Fruit fly (Drosophila melanogaster) whole organism, embryonic: ENCODE results near the gene CG4459.

Experiments used
- BEAF-32 ChIP-seq: fragments of 200-800 bp; sonication (Bioruptor generic); optimal IDR thresholded peaks from 3 replicates; lab custom pipeline; 2017; ENCODE audit warnings: missing biosample characterization, missing genetic modification characterization, mild to moderate bottlenecking, moderate library complexity, missing genetic modification reagents
- Bteb2 ChIP-seq: fragments of 200-800 bp; sonication (Bioruptor generic); optimal IDR thresholded peaks from 2 replicates; lab custom pipeline; 2016; ENCODE audit warnings: missing biosample characterization, missing genetic modification characterization
- CG10147 ChIP-seq: fragments of 200-800 bp; sonication (Bioruptor generic); optimal IDR thresholded peaks from 2 replicates; lab custom pipeline; 2019; ENCODE audit warnings: missing biosample characterization, mild to moderate bottlenecking, missing genetic modification characterization, moderate library complexity
- CG10209 ChIP-seq: fragments of 200-800 bp; sonication (Bioruptor generic); optimal IDR thresholded peaks from 3 replicates; lab custom pipeline; 2017; ENCODE audit warnings: missing biosample characterization, mild to moderate bottlenecking, missing genetic modification characterization, missing genetic modification reagents
- CG10267 ChIP-seq: fragments of 200-800 bp; sonication (Bioruptor generic); optimal IDR thresholded peaks from 2 replicates; lab custom pipeline; 2018; ENCODE audit warnings: missing biosample characterization, mild to moderate bottlenecking, missing genetic modification characterization, moderate library complexity
- CG11093 ChIP-seq: fragments of 200-800 bp; sonication (Bioruptor generic); IDR thresholded peaks from 3 replicates; pipeline ENCODE4 v1.3.6; 2022; ENCODE audit warnings: missing biosample characterization, missing genetic modification characterization
- CG12299 ChIP-seq: fragments of 200-800 bp; sonication (Bioruptor generic); optimal IDR thresholded peaks from 2 replicates; lab custom pipeline; 2018; ENCODE audit warnings: missing biosample characterization, mild to moderate bottlenecking, missing genetic modification characterization
- CG14710 ChIP-seq: fragments of 200-800 bp; sonication (Bioruptor generic); optimal IDR thresholded peaks from 3 replicates; lab custom pipeline; 2019; ENCODE audit warnings: missing biosample characterization, mild to moderate bottlenecking, missing genetic modification characterization, moderate library complexity
- CG18476 ChIP-seq: fragments of 200-800 bp; sonication (Bioruptor generic); optimal IDR thresholded peaks from 2 replicates; lab custom pipeline; 2016; ENCODE audit warnings: missing biosample characterization, mild to moderate bottlenecking, missing genetic modification characterization
- CG2712 ChIP-seq: fragments of 200-800 bp; optimal IDR thresholded peaks from 3 replicates; lab custom pipeline; 2019; ENCODE audit warnings: missing biosample characterization, mild to moderate bottlenecking, missing genetic modification characterization, moderate library complexity
- CG4854 ChIP-seq: fragments of 200-800 bp; sonication (Bioruptor generic); optimal IDR thresholded peaks from 2 replicates; lab custom pipeline; 2016; ENCODE audit warnings: missing biosample characterization, missing genetic modification characterization, inconsistent platforms
- CG5953 ChIP-seq: fragments of 200-800 bp; sonication (Bioruptor generic); IDR thresholded peaks from 2 replicates; pipeline ENCODE4 v1.3.6; 2022; ENCODE audit warnings: missing biosample characterization, missing genetic modification characterization
- CG7372 ChIP-seq: fragments of 200-800 bp; sonication (Bioruptor generic); IDR thresholded peaks from 2 replicates; pipeline ENCODE4 v1.3.6; 2022; ENCODE audit warnings: missing biosample characterization, missing genetic modification characterization
- CG8359 ChIP-seq: fragments of 200-800 bp; sonication (Bioruptor generic); optimal IDR thresholded peaks from 2 replicates; lab custom pipeline; 2017; ENCODE audit warnings: missing biosample characterization, mild to moderate bottlenecking, missing genetic modification characterization, borderline replicate concordance
- CG9215 ChIP-seq: fragments of 200-800 bp; sonication (Bioruptor generic); IDR thresholded peaks from 2 replicates; pipeline ENCODE4 v1.3.6; 2022; ENCODE audit warnings: missing biosample characterization, missing genetic modification characterization
- Dip3 ChIP-seq: fragments of 200-800 bp; sonication (Bioruptor generic); optimal IDR thresholded peaks from 3 replicates; lab custom pipeline; 2016; ENCODE audit warnings: missing biosample characterization, missing genetic modification characterization
- E2f2 ChIP-seq: fragments of 200-800 bp; sonication (Bioruptor generic); IDR thresholded peaks from 2 replicates; pipeline ENCODE4 v1.3.6; 2022; ENCODE audit warnings: missing biosample characterization, missing genetic modification characterization
- Eip74EF ChIP-seq, 2 experiments: fragments of 200-800 bp in 1 of 2; fragments of >200 bp in 1 of 2; sonication (Bioruptor generic) in 1 of 2; optimal IDR thresholded peaks; 2 replicates each; lab custom pipeline; 2017 to 2019; ENCODE audit warnings: missing biosample characterization in 2 of 2, missing genetic modification characterization in 2 of 2, mild to moderate bottlenecking in 1 of 2, moderate library complexity in 1 of 2
- HmgD ChIP-seq: fragments of 200-800 bp; sonication (Bioruptor generic); optimal IDR thresholded peaks from 3 replicates; lab custom pipeline; 2016; ENCODE audit warnings: missing biosample characterization, missing genetic modification characterization
- Hr51 ChIP-seq, 2 experiments: fragments of 200-800 bp; sonication (Bioruptor generic); optimal IDR thresholded peaks; 2 replicates in 1 of 2; 3 replicates in 1 of 2; lab custom pipeline; 2016 to 2018; ENCODE audit warnings: missing biosample characterization in 2 of 2, missing genetic modification characterization in 2 of 2, mild to moderate bottlenecking in 1 of 2, moderate library complexity in 1 of 2
- Hr78 ChIP-seq, 2 experiments: fragments of 200-800 bp in 1 of 2; fragments of >200 bp in 1 of 2; sonication (Bioruptor generic) in 1 of 2; optimal IDR thresholded peaks; 2 replicates each; lab custom pipeline; 2017 to 2019; ENCODE audit warnings: missing biosample characterization in 2 of 2, missing genetic modification characterization in 2 of 2, mild to moderate bottlenecking in 1 of 2, moderate library complexity in 1 of 2
- NC2α ChIP-seq: fragments of 200-800 bp; sonication (Bioruptor generic); optimal IDR thresholded peaks from 2 replicates; lab custom pipeline; 2016; ENCODE audit warnings: missing biosample characterization, missing genetic modification characterization
- Nf-YB ChIP-seq: fragments of 200-800 bp; sonication (Bioruptor generic); optimal IDR thresholded peaks from 3 replicates; lab custom pipeline; 2019; ENCODE audit warnings: missing biosample characterization, mild to moderate bottlenecking, missing genetic modification characterization, moderate library complexity
- Nf-YC ChIP-seq: fragments of 200-800 bp; optimal IDR thresholded peaks from 3 replicates; lab custom pipeline; 2019; ENCODE audit warnings: missing biosample characterization, mild to moderate bottlenecking, missing genetic modification characterization, moderate library complexity
- Optix ChIP-seq: fragments of 200-800 bp; sonication (Bioruptor generic); IDR thresholded peaks from 3 replicates; pipeline ENCODE4 v1.3.6; 2022; ENCODE audit warnings: missing biosample characterization, missing genetic modification characterization
- PHDP ChIP-seq: fragments of 200-800 bp; sonication (Bioruptor generic); optimal IDR thresholded peaks from 3 replicates; lab custom pipeline; 2018; ENCODE audit warnings: missing biosample characterization, mild to moderate bottlenecking, missing genetic modification characterization, moderate library complexity
- Rx ChIP-seq: fragments of 200-800 bp; sonication (Bioruptor generic); IDR thresholded peaks from 2 replicates; pipeline ENCODE4 v1.3.6; 2022; ENCODE audit warnings: missing biosample characterization, missing genetic modification characterization
- Sin3A ChIP-seq: fragments of >200 bp; optimal IDR thresholded peaks from 2 replicates; lab custom pipeline; 2018
- Usf ChIP-seq: fragments of 200-800 bp; sonication (Bioruptor generic); optimal IDR thresholded peaks from 2 replicates; lab custom pipeline; 2017; ENCODE audit warnings: missing genotype, missing biosample characterization, missing genetic modification characterization
- corto ChIP-seq: fragments of 200-800 bp; sonication (Bioruptor generic); optimal IDR thresholded peaks from 2 replicates; lab custom pipeline; 2016; ENCODE audit warnings: missing biosample characterization, mild to moderate bottlenecking, missing genetic modification characterization, moderate library complexity
- disco-r ChIP-seq: fragments of 200-800 bp; sonication (Bioruptor generic); optimal IDR thresholded peaks from 2 replicates; lab custom pipeline; 2016; ENCODE audit warnings: missing biosample characterization, missing genetic modification characterization
- ewg ChIP-seq: fragments of 200-800 bp; sonication (Bioruptor generic); optimal IDR thresholded peaks from 3 replicates; lab custom pipeline; 2017; ENCODE audit warnings: mild to moderate bottlenecking, missing biosample characterization, missing genetic modification reagents, missing genetic modification characterization
- fd102C ChIP-seq: fragments of 200-800 bp; sonication (Bioruptor generic); optimal IDR thresholded peaks from 2 replicates; lab custom pipeline; 2018; ENCODE audit warnings: missing biosample characterization, mild to moderate bottlenecking, missing genetic modification characterization, moderate library complexity
- gro ChIP-seq: fragments of 200-800 bp; sonication (Bioruptor generic); optimal IDR thresholded peaks from 2 replicates; lab custom pipeline; 2016; ENCODE audit warnings: missing biosample characterization, missing genetic modification characterization
- hbn ChIP-seq: fragments of 200-800 bp; sonication (Bioruptor generic); IDR thresholded peaks from 2 replicates; pipeline ENCODE4 v1.3.6; 2022; ENCODE audit warnings: missing biosample characterization, missing genetic modification characterization; ENCODE audit not compliant: partially characterized antibody
- insv ChIP-seq, 2 experiments: fragments of 200-800 bp; sonication (Bioruptor generic); optimal IDR thresholded peaks; 3 replicates each; lab custom pipeline; 2016 to 2018; ENCODE audit warnings: missing biosample characterization in 2 of 2, missing genetic modification characterization in 2 of 2
- inv ChIP-seq: fragments of 200-800 bp; sonication (Bioruptor generic); IDR thresholded peaks from 2 replicates; pipeline ENCODE4 v1.3.6; 2022; ENCODE audit warnings: missing biosample characterization, missing genetic modification characterization; ENCODE audit not compliant: partially characterized antibody
- lab ChIP-seq: fragments of 200-800 bp; sonication (Bioruptor generic); optimal IDR thresholded peaks from 3 replicates; lab custom pipeline; 2017; ENCODE audit warnings: missing biosample characterization, missing genetic modification characterization, mild to moderate bottlenecking, moderate library complexity, missing genetic modification reagents
- odd ChIP-seq: fragments of 200-800 bp; sonication (Bioruptor generic); optimal IDR thresholded peaks from 2 replicates; lab custom pipeline; 2017; ENCODE audit warnings: missing biosample characterization, mild to moderate bottlenecking, missing genetic modification characterization
- pho ChIP-seq: fragments of 200-800 bp; sonication (Bioruptor generic); optimal IDR thresholded peaks from 2 replicates; lab custom pipeline; 2016; ENCODE audit warnings: missing biosample characterization, missing genetic modification characterization
- salm ChIP-seq: fragments of 200-800 bp; sonication (Bioruptor generic); optimal IDR thresholded peaks from 2 replicates; lab custom pipeline; 2018; ENCODE audit warnings: missing biosample characterization, mild to moderate bottlenecking, missing genetic modification characterization
- sr ChIP-seq: fragments of 200-800 bp; sonication (Bioruptor generic); IDR thresholded peaks from 3 replicates; pipeline ENCODE4 v1.3.6; 2022; ENCODE audit warnings: missing biosample characterization, missing genetic modification characterization
- tgo ChIP-seq: fragments of 200-800 bp; sonication (Bioruptor generic); IDR thresholded peaks from 3 replicates; pipeline ENCODE4 v1.3.6; 2022; ENCODE audit warnings: missing biosample characterization, missing genetic modification characterization
- tin ChIP-seq: fragments of 200-800 bp; sonication (Bioruptor generic); optimal IDR thresholded peaks from 3 replicates; lab custom pipeline; 2016; ENCODE audit warnings: missing biosample characterization, missing genetic modification characterization
- trh ChIP-seq: fragments of 200-800 bp; sonication (Bioruptor generic); optimal IDR thresholded peaks from 2 replicates; lab custom pipeline; 2016; ENCODE audit warnings: missing biosample characterization, missing genetic modification characterization
- ttk ChIP-seq: fragments of 200-800 bp; sonication (Bioruptor generic); IDR thresholded peaks from 2 replicates; pipeline ENCODE4 v2.1.2; 2022; ENCODE audit warnings: missing biosample characterization, missing genetic modification characterization
- tx ChIP-seq: fragments of 200-800 bp; sonication (Bioruptor generic); optimal IDR thresholded peaks from 2 replicates; lab custom pipeline; 2016; ENCODE audit warnings: missing biosample characterization, missing genetic modification characterization
- vnd ChIP-seq: fragments of 200-800 bp; sonication (Bioruptor generic); IDR thresholded peaks from 3 replicates; pipeline ENCODE4 v1.3.6; 2022; ENCODE audit warnings: missing biosample characterization, missing genetic modification characterization; ENCODE audit not compliant: partially characterized antibody
- zfh2 ChIP-seq: fragments of 200-800 bp; sonication (Bioruptor generic); optimal IDR thresholded peaks from 2 replicates; lab custom pipeline; 2016; ENCODE audit warnings: missing biosample characterization, missing genetic modification characterization

Gene CG4459

dm6 chr3R:19905932-19906439, 22.5 kb downstream of the CG4459 start (continued):
- peak; percentile 72 to 85 for TF ChIP-seq Hr51 (GFP tag; optimal IDR thresholded peaks at IDR 0.05; lab: Kevin White, UChicago)
- peak; percentile 72 for TF ChIP-seq odd
- peak in 1 of 2 experiments; percentile 6 for TF ChIP-seq Eip74EF (GFP tag; optimal IDR thresholded peaks at IDR 0.05; lab: Kevin White, UChicago)
- TF ChIP-seq HmgD (GFP tag; lab: Kevin White, UChicago), result peak; percentile 27
- TF ChIP-seq PHDP (tag; lab: Kevin White, UChicago), result peak; percentile 81
- TF ChIP-seq CG18476 (GFP tag; lab: Kevin White, UChicago), result peak; percentile 56
- TF ChIP-seq gro (GFP tag; lab: Kevin White, UChicago), result peak; percentile 87
- TF ChIP-seq lab, result peak; percentile 92
- TF ChIP-seq CG14710 (tag; lab: Kevin White, UChicago), result peak; percentile 6
- peak; percentile 41 for TF ChIP-seq CG10147 (GFP tag; lab: Kevin White, UChicago)
- TF ChIP-seq ewg (GFP tag; lab: Kevin White, UChicago), result peak; percentile 68
- no peak for TF ChIP-seq Sin3A (lab: Kevin White, UChicago)
- TF ChIP-seq tgo (GFP tag; lab: Robert Waterston, UW), result peak; percentile 84
- peak; percentile 57 for TF ChIP-seq Nf-YB (GFP tag; lab: Kevin White, UChicago)
- peak; percentile 4 for TF ChIP-seq CG8359 (GFP tag; lab: Kevin White, UChicago)
- TF ChIP-seq CG9215 (GFP tag; lab: Robert Waterston, UW), result peak; percentile 85
- TF ChIP-seq pho, result peak; percentile 82
- no peak for TF ChIP-seq hbn (GFP tag; lab: Robert Waterston, UW)
- no peak for TF ChIP-seq vnd (GFP tag; lab: Robert Waterston, UW)
- peak; percentile 67; the same call in 2 of the 3 replicates for TF ChIP-seq CG11093
- TF ChIP-seq CG10267, result peak; percentile 44
- peak; percentile 27 for TF ChIP-seq ttk (GFP tag; lab: Robert Waterston, UW)
- no peak for TF ChIP-seq Hr78 (GFP tag; optimal IDR thresholded peaks at IDR 0.05; lab: Kevin White, UChicago)
- peak; percentile 19 for TF ChIP-seq CG4854 (GFP tag; lab: Kevin White, UChicago)
- TF ChIP-seq tx (GFP tag; lab: Kevin White, UChicago), result peak; percentile 71
- TF ChIP-seq Dip3 (GFP tag; lab: Kevin White, UChicago), result peak; percentile 86
- no peak for TF ChIP-seq insv (GFP tag; optimal IDR thresholded peaks at IDR 0.05; lab: Kevin White, UChicago)
- TF ChIP-seq fd102C (GFP tag; lab: Kevin White, UChicago), result no peak
- TF ChIP-seq salm (tag; lab: Kevin White, UChicago), result no peak
- TF ChIP-seq BEAF-32 (GFP tag; lab: Kevin White, UChicago), result peak; percentile 20
- TF ChIP-seq tin (GFP tag; lab: Kevin White, UChicago), result peak; percentile 61
- TF ChIP-seq NC2α (GFP tag; lab: Kevin White, UChicago), result peak; percentile 28
- peak; percentile 54 for TF ChIP-seq corto
- peak; percentile 64 for TF ChIP-seq Nf-YC
- TF ChIP-seq inv (GFP tag; lab: Robert Waterston, UW), result no peak
- TF ChIP-seq sr, result peak; percentile 63; the same call in 2 of the 3 replicates
- peak; percentile 81 for TF ChIP-seq CG10209 (GFP tag; lab: Kevin White, UChicago)
- peak; percentile 68 for TF ChIP-seq Bteb2
- peak; percentile 75 for TF ChIP-seq CG2712 (tag; lab: Kevin White, UChicago)
- TF ChIP-seq CG5953, result peak; percentile 41; the same call in 1 of the 2 replicates
- TF ChIP-seq CG12299, result peak; percentile 8
- TF ChIP-seq trh (GFP tag; lab: Kevin White, UChicago), result no peak
- TF ChIP-seq E2f2 (GFP tag; lab: Robert Waterston, UW), result peak; percentile 58
- peak; percentile 80 for TF ChIP-seq Rx (GFP tag; lab: Robert Waterston, UW)
- TF ChIP-seq disco-r (GFP tag; lab: Kevin White, UChicago), result peak; percentile 46
- TF ChIP-seq zfh2 (GFP tag; lab: Kevin White, UChicago), result peak; percentile 82
- peak; percentile 44; the same call in 1 of the 2 replicates for TF ChIP-seq CG7372 (GFP tag; lab: Robert Waterston, UW)
- peak; percentile 69 for TF ChIP-seq Usf (GFP tag; lab: Kevin White, UChicago)
- TF ChIP-seq Optix, result peak; percentile 76
